Worm (Caenorhabditis elegans) whole organism, late embryonic: ENCODE results near the gene T06E8.8.

Experiments
- dmd-4 ChIP-seq: sonication (generic microtip); optimal IDR thresholded peaks from 2 replicates; lab custom pipeline; 2016; ENCODE audit warnings: borderline replicate concordance, missing genetic modification characterization, missing compliant biosample characterization
- dve-1 ChIP-seq: sonication (generic microtip); optimal IDR thresholded peaks from 2 replicates; lab custom pipeline; 2017; ENCODE audit warnings: antibody characterized with exemption, mild to moderate bottlenecking, missing genetic modification characterization, missing compliant biosample characterization
- gmeb-2 ChIP-seq: sonication (generic microtip); optimal IDR thresholded peaks from 2 replicates; lab custom pipeline; 2016; ENCODE audit warnings: missing genetic modification characterization, inconsistent platforms, missing compliant biosample characterization
- odd-2 ChIP-seq: sonication (generic microtip); optimal IDR thresholded peaks from 2 replicates; lab custom pipeline; 2017; ENCODE audit warnings: antibody characterized with exemption, mild to moderate bottlenecking, missing genetic modification characterization, missing compliant biosample characterization
- pqm-1 ChIP-seq: sonication (generic microtip); optimal IDR thresholded peaks from 2 replicates; lab custom pipeline; 2016; ENCODE audit warnings: missing genetic modification characterization, missing compliant biosample characterization

DNA sequence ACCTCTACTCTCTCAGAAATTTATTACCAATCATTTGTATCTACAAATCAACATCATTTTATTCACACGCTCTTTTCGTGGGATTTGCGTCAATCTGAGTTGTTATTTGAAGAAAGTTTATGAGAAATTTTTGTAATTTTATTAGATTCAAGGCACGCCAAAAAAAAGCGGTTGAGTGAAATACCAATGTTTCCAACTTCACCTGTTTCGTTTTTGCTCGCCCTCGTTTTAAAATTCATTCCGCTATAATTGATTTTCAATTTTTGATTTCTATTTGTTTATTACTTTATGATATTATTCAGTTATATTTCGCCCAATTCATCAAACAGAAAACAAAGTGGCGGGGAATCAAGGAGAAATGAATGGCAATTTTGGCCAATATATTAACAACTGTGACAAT, 42.8 kb upstream of the T06E8.8 start, which contains the start of gene K08H10.10:
- no peak for TF ChIP-seq dmd-4 (tag; lab: Kevin White, UChicago)
- TF ChIP-seq pqm-1 (tag; lab: Kevin White, UChicago), result no peak
- no peak for TF ChIP-seq gmeb-2 (tag; lab: Kevin White, UChicago)
- TF ChIP-seq dve-1 (tag; lab: Kevin White, UChicago), result no peak
- TF ChIP-seq odd-2, result no peak
